Fruit fly (Drosophila melanogaster): Measurements from ENCODE around the gene CG4502.

CG4502 gene

DNA sequence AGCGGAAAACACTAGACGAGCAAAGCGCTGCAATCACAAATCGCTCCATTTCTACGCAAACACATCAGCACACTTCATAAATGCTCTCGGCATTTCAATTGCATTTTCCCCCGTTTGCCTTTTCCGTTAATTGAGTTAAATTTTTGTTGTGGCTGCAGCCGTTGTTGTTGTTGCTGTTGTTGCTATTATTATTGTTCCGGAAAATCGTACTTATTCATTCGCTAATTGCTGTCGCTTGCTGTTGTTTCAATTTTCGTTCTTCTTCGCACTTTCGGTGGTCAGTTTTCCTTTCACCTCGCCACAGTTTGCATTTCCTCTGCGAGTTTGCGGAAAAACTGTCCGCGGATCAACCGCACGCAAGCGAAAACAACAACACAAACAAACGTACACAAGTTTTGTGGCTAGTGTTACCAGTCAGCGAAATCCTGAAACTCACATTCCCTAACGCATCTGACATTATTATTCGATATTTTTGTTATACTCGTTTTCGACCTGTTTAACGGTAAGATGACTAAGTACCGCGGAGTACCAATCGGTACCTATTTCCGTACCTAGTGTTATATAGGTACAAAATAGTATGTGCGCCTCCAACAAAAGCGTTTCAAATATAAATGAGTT, 15.7 kb upstream of the CG4502 start, which contains the start of gene CG13784 (continued):
- TF ChIP-seq Abd-B (GFP tag; optimal IDR thresholded peaks at IDR 0.05): no peak
- TF ChIP-seq CG12942 (GFP tag; optimal IDR thresholded peaks at IDR 0.05): no peak
- no peak for TF ChIP-seq CG14965 (GFP tag; optimal IDR thresholded peaks at IDR 0.05; ENCODE audit: borderline replicate concordance)
- TF ChIP-seq Sox102F (GFP tag; optimal IDR thresholded peaks at IDR 0.05): peak; percentile 22
- peak; percentile 35; the same call in 1 of the 2 replicates for TF ChIP-seq seq (GFP tag; IDR thresholded peaks at IDR 0.05)
- TF ChIP-seq emc (GFP tag; optimal IDR thresholded peaks at IDR 0.05): peak; percentile 30
- peak; percentile 96 for TF ChIP-seq CG4360 (GFP tag; IDR thresholded peaks at IDR 0.05)
- no peak for TF ChIP-seq psq (GFP tag; optimal IDR thresholded peaks at IDR 0.05)
- TF ChIP-seq CG2129 (GFP tag; IDR thresholded peaks at IDR 0.05; ENCODE audit: partially characterized antibody): no peak
- TF ChIP-seq HHEX (GFP tag; optimal IDR thresholded peaks at IDR 0.05): peak; percentile 25
- no peak for TF ChIP-seq Adf1 (GFP tag; IDR thresholded peaks at IDR 0.05)
- no peak for TF ChIP-seq CG14860 (GFP tag; IDR thresholded peaks at IDR 0.05; ENCODE audit: partially characterized antibody)
- TF ChIP-seq pfk (GFP tag; optimal IDR thresholded peaks at IDR 0.05): peak; percentile 21
- TF ChIP-seq CG2120 (GFP tag; optimal IDR thresholded peaks at IDR 0.05): peak; percentile 55
- TF ChIP-seq CG8388 (GFP tag; optimal IDR thresholded peaks at IDR 0.05): no peak
- TF ChIP-seq Tbp (GFP tag; optimal IDR thresholded peaks at IDR 0.05): peak; percentile 60
- TF ChIP-seq CG1233 (GFP tag; optimal IDR thresholded peaks at IDR 0.05): peak; percentile 7
- no peak for TF ChIP-seq fd64A (GFP tag; optimal IDR thresholded peaks at IDR 0.05)
- peak; percentile 96 for TF ChIP-seq ssp (GFP tag; IDR thresholded peaks at IDR 0.05)
- no peak for TF ChIP-seq Lpt (GFP tag; optimal IDR thresholded peaks at IDR 0.05)
- TF ChIP-seq lmd (GFP tag; IDR thresholded peaks at IDR 0.05): peak; percentile 26; the same call in 1 of the 2 replicates
- TF ChIP-seq al (GFP tag; IDR thresholded peaks at IDR 0.05): 0 out of 2 replicates have a peak, but pooled peaks have one; percentile 25
- no peak for TF ChIP-seq CG7271 (tag; optimal IDR thresholded peaks at IDR 0.05)
- no peak for TF ChIP-seq D (optimal IDR thresholded peaks at IDR 0.05)
- TF ChIP-seq D (GFP tag; optimal IDR thresholded peaks at IDR 0.05): no peak
- TF ChIP-seq CG16813 (GFP tag; IDR thresholded peaks at IDR 0.05; ENCODE audit: partially characterized antibody): peak; percentile 53; the same call in 2 of the 3 replicates
- TF ChIP-seq bbx (GFP tag; IDR thresholded peaks at IDR 0.05; ENCODE audit: partially characterized antibody): peak; percentile 78
- peak; percentile 76 for TF ChIP-seq MESR4 (GFP tag; optimal IDR thresholded peaks at IDR 0.05)
- peak; percentile 62 for TF ChIP-seq her (GFP tag; optimal IDR thresholded peaks at IDR 0.05)
- no peak for TF ChIP-seq CG3726 (GFP tag; IDR thresholded peaks at IDR 0.05)
- peak; percentile 16; the same call in 1 of the 2 replicates for TF ChIP-seq Xrp1 (GFP tag; IDR thresholded peaks at IDR 0.05)
- no peak for TF ChIP-seq sim (GFP tag; IDR thresholded peaks at IDR 0.05)
- no peak for TF ChIP-seq CG10654 (GFP tag; optimal IDR thresholded peaks at IDR 0.05)
- peak; percentile 51; the same call in 1 of the 2 replicates for TF ChIP-seq hbn (GFP tag; IDR thresholded peaks at IDR 0.05; ENCODE audit: partially characterized antibody)
- no peak for TF ChIP-seq Dfd (GFP tag; optimal IDR thresholded peaks at IDR 0.05)
- peak; percentile 91 for TF ChIP-seq Med (GFP tag)
- peak; percentile 27 for TF ChIP-seq CG31365 (tag; optimal IDR thresholded peaks at IDR 0.05)
- no peak for TF ChIP-seq CG18764 (GFP tag; optimal IDR thresholded peaks at IDR 0.05)
- TF ChIP-seq pnt (GFP tag; optimal IDR thresholded peaks at IDR 0.05): no peak
- 0 out of 3 replicates have a peak, but pooled peaks have one; percentile 5 for TF ChIP-seq ken (GFP tag; IDR thresholded peaks at IDR 0.05)
- peak; percentile 56; the same call in 2 of the 3 replicates for TF ChIP-seq Dbx (GFP tag; IDR thresholded peaks at IDR 0.05)
- TF ChIP-seq CG10565 (GFP tag; optimal IDR thresholded peaks at IDR 0.05): no peak
- no peak for TF ChIP-seq CG13123 (GFP tag; optimal IDR thresholded peaks at IDR 0.05)
- TF ChIP-seq dimm (GFP tag; IDR thresholded peaks at IDR 0.05): no peak
- TF ChIP-seq dmrt11E (tag; optimal IDR thresholded peaks at IDR 0.05): peak; percentile 22
- no peak for TF ChIP-seq ewg (GFP tag; optimal IDR thresholded peaks at IDR 0.05)
- TF ChIP-seq Ada2b (GFP tag; IDR thresholded peaks at IDR 0.05): 0 out of 2 replicates have a peak, but pooled peaks have one; percentile 11
- peak; percentile 64 for TF ChIP-seq vvl (GFP tag; IDR thresholded peaks at IDR 0.05)
- no peak for TF ChIP-seq Ravus (GFP tag; IDR thresholded peaks at IDR 0.05)
- peak; percentile 45 for TF ChIP-seq CG12299 (tag; optimal IDR thresholded peaks at IDR 0.05)
- TF ChIP-seq h (optimal IDR thresholded peaks at IDR 0.05): no peak
